Fruit fly (Drosophila melanogaster): ENCODE results near the gene bigmax.
A peak's percentile ranks its signal among the peaks of the same experiment; 100 is the strongest.

- TF ChIP-seq CG14655 (GFP tag; optimal IDR thresholded peaks at IDR 0.05) (no peak), Pif1A (GFP tag; optimal IDR thresholded peaks at IDR 0.05) (no peak), Ets98B (GFP tag; IDR thresholded peaks at IDR 0.05) (peak; percentile 22; the same call in 1 of the 2 replicates), fd96Ca (GFP tag; IDR thresholded peaks at IDR 0.05) (no peak), CG13204 (GFP tag; optimal IDR thresholded peaks at IDR 0.05) (peak; percentile 6), CG8301 (tag; optimal IDR thresholded peaks at IDR 0.05) (no peak), CG10348 (GFP tag; IDR thresholded peaks at IDR 0.05) (no peak), CG32121 (GFP tag; IDR thresholded peaks at IDR 0.05) (no peak), D1 (tag; optimal IDR thresholded peaks at IDR 0.05) (no peak), CG12605 (GFP tag; IDR thresholded peaks at IDR 0.05) (0 out of 2 replicates have a peak, but pooled peaks have one; percentile 14)
Observed at dm6 chr3R:27270379-27271266, 17.7 kb downstream of the bigmax start.
